Fruit fly (Drosophila melanogaster) whole organism, embryonic: Measurements from ENCODE around the gene Edg78E.

Experiments used
- Asciz ChIP-seq: fragments of 200-800 bp; sonication (Bioruptor generic); optimal IDR thresholded peaks from 2 replicates; lab custom pipeline; 2017; ENCODE audit warnings: missing biosample characterization, mild to moderate bottlenecking, missing genetic modification characterization, missing genetic modification reagents
- Atf6 ChIP-seq: fragments of 200-800 bp; sonication (Bioruptor generic); IDR thresholded peaks from 2 replicates; pipeline ENCODE4 v1.3.6; 2022; ENCODE audit warnings: missing biosample characterization, missing genetic modification characterization
- CG10267 ChIP-seq: fragments of 200-800 bp; sonication (Bioruptor generic); optimal IDR thresholded peaks from 2 replicates; lab custom pipeline; 2018; ENCODE audit warnings: missing biosample characterization, mild to moderate bottlenecking, missing genetic modification characterization, moderate library complexity
- CG11695 ChIP-seq: fragments of 200-800 bp; sonication (Bioruptor generic); IDR thresholded peaks from 3 replicates; pipeline ENCODE4 v1.3.6; 2022; ENCODE audit warnings: missing biosample characterization, missing genetic modification characterization
- CG1602 ChIP-seq: fragments of 200-800 bp; sonication (Bioruptor generic); optimal IDR thresholded peaks from 3 replicates; lab custom pipeline; 2016; ENCODE audit warnings: missing biosample characterization, missing genetic modification characterization
- CG16813 ChIP-seq: fragments of 200-800 bp; sonication (Bioruptor generic); IDR thresholded peaks from 3 replicates; pipeline ENCODE4 v1.3.6; 2022; ENCODE audit warnings: missing biosample characterization, missing genetic modification characterization; ENCODE audit not compliant: partially characterized antibody
- CG1792 ChIP-seq: fragments of 200-800 bp; sonication (Bioruptor generic); optimal IDR thresholded peaks from 2 replicates; lab custom pipeline; 2016; ENCODE audit warnings: missing biosample characterization, missing genetic modification characterization
- CG2199 ChIP-seq: fragments of 200-800 bp; sonication (Bioruptor generic); IDR thresholded peaks from 3 replicates; pipeline ENCODE4 v1.3.6; 2022; ENCODE audit warnings: missing biosample characterization, missing genetic modification characterization
- CG2712 ChIP-seq: fragments of 200-800 bp; optimal IDR thresholded peaks from 3 replicates; lab custom pipeline; 2019; ENCODE audit warnings: missing biosample characterization, mild to moderate bottlenecking, missing genetic modification characterization, moderate library complexity
- CG31365 ChIP-seq: fragments of 200-800 bp; sonication (Bioruptor generic); optimal IDR thresholded peaks from 2 replicates; lab custom pipeline; 2018; ENCODE audit warnings: missing biosample characterization, mild to moderate bottlenecking, missing genetic modification characterization
- CG3281 ChIP-seq: fragments of 200-800 bp; sonication (Bioruptor generic); optimal IDR thresholded peaks from 3 replicates; lab custom pipeline; 2017; ENCODE audit warnings: missing biosample characterization, mild to moderate bottlenecking, missing genetic modification characterization
- CG33213 ChIP-seq: fragments of 200-800 bp; sonication (Bioruptor generic); optimal IDR thresholded peaks from 3 replicates; lab custom pipeline; 2016; ENCODE audit warnings: missing biosample characterization, missing genetic modification characterization
- CG33557 ChIP-seq: fragments of 200-800 bp; sonication (Bioruptor generic); optimal IDR thresholded peaks from 2 replicates; lab custom pipeline; 2019; ENCODE audit warnings: missing biosample characterization, mild to moderate bottlenecking, missing genetic modification characterization, moderate library complexity
- CG4282 ChIP-seq: fragments of 200-800 bp; sonication (Bioruptor generic); optimal IDR thresholded peaks from 2 replicates; lab custom pipeline; 2016; ENCODE audit warnings: missing biosample characterization, missing genetic modification characterization
- CG4820 ChIP-seq: fragments of 200-800 bp; sonication (Bioruptor generic); optimal IDR thresholded peaks from 3 replicates; lab custom pipeline; 2016; ENCODE audit warnings: missing biosample characterization, missing genetic modification characterization
- CG6654 ChIP-seq: fragments of 200-800 bp; sonication (Bioruptor generic); optimal IDR thresholded peaks from 2 replicates; lab custom pipeline; 2017; ENCODE audit warnings: missing biosample characterization, mild to moderate bottlenecking, missing genetic modification characterization
- CG7987 ChIP-seq: fragments of 200-800 bp; sonication (Bioruptor generic); optimal IDR thresholded peaks from 2 replicates; lab custom pipeline; 2018; ENCODE audit warnings: missing biosample characterization, mild to moderate bottlenecking, missing genetic modification characterization, moderate library complexity
- CG8281 ChIP-seq: fragments of 200-800 bp; sonication (Bioruptor generic); optimal IDR thresholded peaks from 2 replicates; lab custom pipeline; 2018; ENCODE audit warnings: missing biosample characterization, mild to moderate bottlenecking, missing genetic modification characterization, moderate library complexity
- Eip74EF ChIP-seq, 2 experiments: fragments of 200-800 bp in 1 of 2; fragments of >200 bp in 1 of 2; sonication (Bioruptor generic) in 1 of 2; optimal IDR thresholded peaks; 2 replicates each; lab custom pipeline; 2017 to 2019; ENCODE audit warnings: missing biosample characterization in 2 of 2, missing genetic modification characterization in 2 of 2, mild to moderate bottlenecking in 1 of 2, moderate library complexity in 1 of 2
- HmgZ ChIP-seq: fragments of 200-800 bp; sonication (Bioruptor generic); optimal IDR thresholded peaks from 2 replicates; lab custom pipeline; 2018; ENCODE audit warnings: missing biosample characterization, mild to moderate bottlenecking, missing genetic modification characterization
- Hr51 ChIP-seq, 2 experiments: fragments of 200-800 bp; sonication (Bioruptor generic); optimal IDR thresholded peaks; 2 replicates in 1 of 2; 3 replicates in 1 of 2; lab custom pipeline; 2016 to 2018; ENCODE audit warnings: missing biosample characterization in 2 of 2, missing genetic modification characterization in 2 of 2, mild to moderate bottlenecking in 1 of 2, moderate library complexity in 1 of 2
- Lpt ChIP-seq: fragments of >200 bp; optimal IDR thresholded peaks from 2 replicates; lab custom pipeline; 2018; ENCODE audit warnings: missing biosample characterization, missing genetic modification characterization
- NC2β ChIP-seq: fragments of 200-800 bp; sonication (Bioruptor generic); optimal IDR thresholded peaks from 2 replicates; lab custom pipeline; 2016; ENCODE audit warnings: missing biosample characterization, missing genetic modification characterization
- Opbp ChIP-seq: fragments of 200-800 bp; sonication (Bioruptor generic); IDR thresholded peaks from 3 replicates; pipeline ENCODE4 v1.3.6; 2022; ENCODE audit warnings: missing biosample characterization, missing genetic modification characterization; ENCODE audit not compliant: partially characterized antibody
- Rx ChIP-seq: fragments of 200-800 bp; sonication (Bioruptor generic); IDR thresholded peaks from 2 replicates; pipeline ENCODE4 v1.3.6; 2022; ENCODE audit warnings: missing biosample characterization, missing genetic modification characterization
- Sox100B ChIP-seq: fragments of 200-800 bp; sonication (Bioruptor generic); optimal IDR thresholded peaks from 3 replicates; lab custom pipeline; 2018; ENCODE audit warnings: missing biosample characterization, mild to moderate bottlenecking, missing genetic modification characterization
- Xrp1 ChIP-seq: fragments of 200-800 bp; sonication (Bioruptor generic); IDR thresholded peaks from 2 replicates; pipeline ENCODE4 v1.3.6; 2022; ENCODE audit warnings: missing biosample characterization, missing genetic modification characterization
- YL-1 ChIP-seq: fragments of 200-800 bp; sonication (Bioruptor generic); optimal IDR thresholded peaks from 3 replicates; lab custom pipeline; 2017; ENCODE audit warnings: missing biosample characterization, mild to moderate bottlenecking, missing genetic modification characterization
- amos ChIP-seq: fragments of 200-800 bp; sonication (Bioruptor generic); IDR thresholded peaks from 2 replicates; pipeline ENCODE4 v1.3.6; 2022; ENCODE audit warnings: missing biosample characterization, missing genetic modification characterization; ENCODE audit not compliant: partially characterized antibody
- croc ChIP-seq: fragments of 200-800 bp; sonication (Bioruptor generic); conservative IDR thresholded peaks from 3 replicates; pipeline ENCODE4 v1.3.6; 2022; ENCODE audit warnings: missing biosample characterization, missing genetic modification characterization
- danr ChIP-seq: fragments of 200-800 bp; sonication (Bioruptor generic); IDR thresholded peaks from 2 replicates; pipeline ENCODE4 v1.3.6; 2022; ENCODE audit warnings: missing biosample characterization, missing genetic modification characterization
- dmrt99B ChIP-seq: fragments of 200-800 bp; sonication (Bioruptor generic); optimal IDR thresholded peaks from 2 replicates; lab custom pipeline; 2018; ENCODE audit warnings: missing biosample characterization, mild to moderate bottlenecking, missing genetic modification characterization, moderate library complexity
- fd102C ChIP-seq: fragments of 200-800 bp; sonication (Bioruptor generic); optimal IDR thresholded peaks from 2 replicates; lab custom pipeline; 2018; ENCODE audit warnings: missing biosample characterization, mild to moderate bottlenecking, missing genetic modification characterization, moderate library complexity
- gcm ChIP-seq: fragments of 200-800 bp; sonication (Bioruptor generic); optimal IDR thresholded peaks from 2 replicates; lab custom pipeline; 2019; ENCODE audit warnings: missing biosample characterization, mild to moderate bottlenecking, missing genetic modification characterization, moderate library complexity
- ham ChIP-seq: fragments of 200-800 bp; sonication (Bioruptor generic); IDR thresholded peaks from 2 replicates; pipeline ENCODE4 v1.3.6; 2022; ENCODE audit warnings: missing biosample characterization, missing genetic modification characterization
- jing ChIP-seq: fragments of 200-800 bp; sonication (Bioruptor generic); optimal IDR thresholded peaks from 2 replicates; lab custom pipeline; 2018; ENCODE audit warnings: missing biosample characterization, mild to moderate bottlenecking, missing genetic modification characterization
- kah ChIP-seq: fragments of 200-800 bp; sonication (Bioruptor generic); optimal IDR thresholded peaks from 2 replicates; lab custom pipeline; 2018; ENCODE audit warnings: missing biosample characterization, mild to moderate bottlenecking, missing genetic modification characterization
- mam ChIP-seq: fragments of 200-800 bp; sonication (Bioruptor generic); optimal IDR thresholded peaks from 3 replicates; lab custom pipeline; 2016; ENCODE audit warnings: missing biosample characterization, missing genetic modification characterization
- nom ChIP-seq: fragments of 200-800 bp; sonication (Bioruptor generic); optimal IDR thresholded peaks from 2 replicates; lab custom pipeline; 2017; ENCODE audit warnings: missing biosample characterization, missing genetic modification characterization, mild to moderate bottlenecking, moderate library complexity, missing genetic modification reagents
- pfk ChIP-seq: fragments of 200-800 bp; sonication (Bioruptor generic); optimal IDR thresholded peaks from 2 replicates; lab custom pipeline; 2018; ENCODE audit warnings: missing biosample characterization, mild to moderate bottlenecking, missing genetic modification characterization, moderate library complexity
- pzg ChIP-seq: fragments of 200-800 bp; sonication (Bioruptor generic); optimal IDR thresholded peaks from 3 replicates; lab custom pipeline; 2018; ENCODE audit warnings: missing biosample characterization, mild to moderate bottlenecking, missing genetic modification characterization, moderate library complexity
- run ChIP-seq: fragments of 200-800 bp; sonication (Bioruptor generic); optimal IDR thresholded peaks from 3 replicates; lab custom pipeline; 2018; ENCODE audit warnings: missing biosample characterization, mild to moderate bottlenecking, missing genetic modification characterization
- scrt ChIP-seq: fragments of 200-800 bp; sonication (Bioruptor generic); optimal IDR thresholded peaks from 2 replicates; lab custom pipeline; 2018; ENCODE audit warnings: missing biosample characterization, mild to moderate bottlenecking, missing genetic modification characterization, moderate library complexity
- sim ChIP-seq: fragments of 200-800 bp; sonication (Bioruptor generic); IDR thresholded peaks from 2 replicates; pipeline ENCODE4 v1.3.6; 2022; ENCODE audit warnings: missing biosample characterization, missing genetic modification characterization
- tup ChIP-seq: fragments of 200-800 bp; sonication (Bioruptor generic); optimal IDR thresholded peaks from 2 replicates; lab custom pipeline; 2016; ENCODE audit warnings: missing biosample characterization, mild to moderate bottlenecking, missing genetic modification characterization, moderate library complexity
- vnd ChIP-seq: fragments of 200-800 bp; sonication (Bioruptor generic); IDR thresholded peaks from 3 replicates; pipeline ENCODE4 v1.3.6; 2022; ENCODE audit warnings: missing biosample characterization, missing genetic modification characterization; ENCODE audit not compliant: partially characterized antibody
- wek ChIP-seq: fragments of 200-800 bp; sonication (Bioruptor generic); optimal IDR thresholded peaks from 3 replicates; lab custom pipeline; 2018; ENCODE audit warnings: missing biosample characterization, mild to moderate bottlenecking, missing genetic modification characterization, moderate library complexity

The Edg78E gene

dm6 chr3L:21276296-21277257 is 21.0 kb downstream of the Edg78E start (continued):
- 0 out of 2 replicates have a peak, but pooled peaks have one; percentile 22 for TF ChIP-seq amos (GFP tag; lab: Robert Waterston, UW)
- peak; percentile 62 for TF ChIP-seq mam (GFP tag; lab: Kevin White, UChicago)
- TF ChIP-seq pzg (GFP tag; lab: Kevin White, UChicago): no peak
- peak; percentile 4 for TF ChIP-seq CG1792 (GFP tag; lab: Kevin White, UChicago)
- TF ChIP-seq CG16813 (GFP tag; lab: Robert Waterston, UW): no peak
- peak; percentile 44 for TF ChIP-seq CG1602
- no peak for TF ChIP-seq CG31365 (tag; lab: Kevin White, UChicago)
- TF ChIP-seq CG2199 (GFP tag; lab: Robert Waterston, UW): peak; percentile 45; the same call in 1 of the 3 replicates
- peak; percentile 56 for TF ChIP-seq CG33557 (GFP tag; lab: Kevin White, UChicago)
- TF ChIP-seq Atf6 (GFP tag; lab: Robert Waterston, UW): peak; percentile 45; the same call in 1 of the 2 replicates
- TF ChIP-seq CG4820 (GFP tag; lab: Kevin White, UChicago): peak; percentile 40
- no peak for TF ChIP-seq sim (GFP tag; lab: Robert Waterston, UW)
- TF ChIP-seq YL-1 (GFP tag; lab: Kevin White, UChicago): peak; percentile 4
- TF ChIP-seq tup: no peak
- no peak for TF ChIP-seq Lpt
- peak; percentile 16 for TF ChIP-seq CG8281 (tag; lab: Kevin White, UChicago)
- peak; percentile 73 for TF ChIP-seq CG2712
- TF ChIP-seq NC2β (GFP tag; lab: Kevin White, UChicago): peak; percentile 71
- TF ChIP-seq ham (GFP tag; lab: Robert Waterston, UW): no peak
- no peak for TF ChIP-seq nom
- peak; percentile 97 for TF ChIP-seq CG6654
- no peak for TF ChIP-seq wek (GFP tag; lab: Kevin White, UChicago)
- TF ChIP-seq danr (GFP tag; lab: Robert Waterston, UW): no peak
- TF ChIP-seq CG11695 (GFP tag; lab: Robert Waterston, UW): peak; percentile 64; the same call in 2 of the 3 replicates
- TF ChIP-seq Eip74EF (GFP tag; optimal IDR thresholded peaks at IDR 0.05; lab: Kevin White, UChicago): peak in 1 of 2 experiments; percentile 11
- peak; percentile 50 for TF ChIP-seq jing (GFP tag; lab: Kevin White, UChicago)
- TF ChIP-seq Opbp (GFP tag; lab: Robert Waterston, UW): no peak
- peak; percentile 75 for TF ChIP-seq dmrt99B (tag; lab: Kevin White, UChicago)
- no peak for TF ChIP-seq pfk
- TF ChIP-seq Rx (GFP tag; lab: Robert Waterston, UW): no peak
- TF ChIP-seq Xrp1 (GFP tag; lab: Robert Waterston, UW): peak; percentile 41
- peak; percentile 20 for TF ChIP-seq gcm (GFP tag; lab: Kevin White, UChicago)
- peak; percentile 77 for TF ChIP-seq Sox100B
- peak; percentile 12 for TF ChIP-seq CG7987 (GFP tag; lab: Kevin White, UChicago)
- peak; percentile 59 for TF ChIP-seq CG3281
- no peak for TF ChIP-seq run (tag; lab: Kevin White, UChicago)
- peak; percentile 44 for TF ChIP-seq CG33213
- peak; percentile 64 for TF ChIP-seq CG10267
- no peak for TF ChIP-seq HmgZ (tag; lab: Kevin White, UChicago)
- peak; percentile 24; the same call in 1 of the 3 replicates for TF ChIP-seq croc (GFP tag; lab: Robert Waterston, UW)
- no peak for TF ChIP-seq CG4282
- no peak for TF ChIP-seq vnd (GFP tag; lab: Robert Waterston, UW)
- peak; percentile 73 for TF ChIP-seq Asciz (GFP tag; lab: Kevin White, UChicago)
- TF ChIP-seq Hr51 (GFP tag; optimal IDR thresholded peaks at IDR 0.05; lab: Kevin White, UChicago): peak; percentile 34 to 68
- peak; percentile 41 for TF ChIP-seq scrt
- TF ChIP-seq kah: peak; percentile 2
- TF ChIP-seq fd102C (GFP tag; lab: Kevin White, UChicago): peak; percentile 38
